Fruit fly (Drosophila melanogaster) whole organism, embryonic: Measurements from ENCODE around the gene CG12106.
A peak's percentile ranks its signal among the peaks of the same experiment; 100 is the strongest.

ENCODE experiments used
- Adf1 ChIP-seq: fragments of 200-800 bp; sonication (Bioruptor generic); IDR thresholded peaks from 2 replicates; pipeline ENCODE4 v1.3.6; 2022; ENCODE audit warnings: missing biosample characterization, missing genetic modification characterization
- Asciz ChIP-seq: fragments of 200-800 bp; sonication (Bioruptor generic); optimal IDR thresholded peaks from 2 replicates; lab custom pipeline; 2017; ENCODE audit warnings: missing biosample characterization, mild to moderate bottlenecking, missing genetic modification characterization, missing genetic modification reagents
- C15 ChIP-seq: fragments of 200-800 bp; sonication (Bioruptor generic); IDR thresholded peaks from 3 replicates; pipeline ENCODE4 v1.3.6; 2022; ENCODE audit warnings: missing biosample characterization, missing genetic modification characterization
- CG11398 ChIP-seq: fragments of 200-800 bp; sonication (Bioruptor generic); optimal IDR thresholded peaks from 2 replicates; lab custom pipeline; 2016; ENCODE audit warnings: missing biosample characterization, missing genetic modification characterization
- CG11695 ChIP-seq: fragments of 200-800 bp; sonication (Bioruptor generic); IDR thresholded peaks from 3 replicates; pipeline ENCODE4 v1.3.6; 2022; ENCODE audit warnings: missing biosample characterization, missing genetic modification characterization
- CG12236 ChIP-seq: fragments of 200-800 bp; sonication (Bioruptor generic); optimal IDR thresholded peaks from 2 replicates; lab custom pipeline; 2016; ENCODE audit warnings: missing biosample characterization, missing genetic modification characterization
- CG12659 ChIP-seq: fragments of 200-800 bp; sonication (Bioruptor generic); optimal IDR thresholded peaks from 3 replicates; lab custom pipeline; 2017; ENCODE audit warnings: mild to moderate bottlenecking, missing biosample characterization, missing genetic modification reagents, missing genetic modification characterization
- CG13424 ChIP-seq: fragments of 200-800 bp; sonication (Bioruptor generic); optimal IDR thresholded peaks from 2 replicates; lab custom pipeline; 2019; ENCODE audit warnings: missing biosample characterization, mild to moderate bottlenecking, missing genetic modification characterization, moderate library complexity
- CG15073 ChIP-seq: fragments of 200-800 bp; sonication (Bioruptor generic); optimal IDR thresholded peaks from 2 replicates; lab custom pipeline; 2016; ENCODE audit warnings: missing biosample characterization, missing genetic modification characterization
- CG15601 ChIP-seq: fragments of 200-800 bp; sonication (Bioruptor generic); optimal IDR thresholded peaks from 3 replicates; lab custom pipeline; 2019; ENCODE audit warnings: missing biosample characterization, mild to moderate bottlenecking, missing genetic modification characterization, moderate library complexity
- CG1603 ChIP-seq: fragments of 200-800 bp; sonication (Bioruptor generic); optimal IDR thresholded peaks from 2 replicates; lab custom pipeline; 2019; ENCODE audit warnings: missing biosample characterization, mild to moderate bottlenecking, missing genetic modification characterization, moderate library complexity
- CG17359 ChIP-seq: fragments of 200-800 bp; sonication (Bioruptor generic); optimal IDR thresholded peaks from 3 replicates; lab custom pipeline; 2018; ENCODE audit warnings: missing biosample characterization, mild to moderate bottlenecking, missing genetic modification characterization, moderate library complexity
- CG17612 ChIP-seq: fragments of 200-800 bp; sonication (Bioruptor generic); IDR thresholded peaks from 2 replicates; pipeline ENCODE4 v1.3.6; 2022; ENCODE audit warnings: missing biosample characterization, missing genetic modification characterization
- CG2199 ChIP-seq: fragments of 200-800 bp; sonication (Bioruptor generic); IDR thresholded peaks from 3 replicates; pipeline ENCODE4 v1.3.6; 2022; ENCODE audit warnings: missing biosample characterization, missing genetic modification characterization
- CG2875 ChIP-seq: fragments of 200-800 bp; sonication (Bioruptor generic); optimal IDR thresholded peaks from 2 replicates; lab custom pipeline; 2017; ENCODE audit warnings: missing biosample characterization, mild to moderate bottlenecking, missing genetic modification characterization, missing genetic modification reagents
- CG31388 ChIP-seq: fragments of 200-800 bp; sonication (Bioruptor generic); optimal IDR thresholded peaks from 2 replicates; lab custom pipeline; 2016; ENCODE audit warnings: missing biosample characterization, missing genetic modification characterization
- CG34224 ChIP-seq: fragments of 200-800 bp; sonication (Bioruptor generic); IDR thresholded peaks from 3 replicates; pipeline ENCODE4 v1.3.6; 2022; ENCODE audit warnings: missing biosample characterization, missing genetic modification characterization; ENCODE audit not compliant: partially characterized antibody
- CG4328 ChIP-seq: fragments of 200-800 bp; sonication (Bioruptor generic); optimal IDR thresholded peaks from 3 replicates; lab custom pipeline; 2017; ENCODE audit warnings: missing biosample characterization, missing genetic modification reagents, missing genetic modification characterization
- CG4854 ChIP-seq: fragments of 200-800 bp; sonication (Bioruptor generic); optimal IDR thresholded peaks from 2 replicates; lab custom pipeline; 2016; ENCODE audit warnings: missing biosample characterization, missing genetic modification characterization, inconsistent platforms
- CG5180 ChIP-seq: fragments of 200-800 bp; sonication (Bioruptor generic); optimal IDR thresholded peaks from 3 replicates; lab custom pipeline; 2017; ENCODE audit warnings: missing biosample characterization, missing genetic modification characterization, mild to moderate bottlenecking, moderate library complexity, missing genetic modification reagents
- D ChIP-seq, 2 experiments: fragments of 200-800 bp in 1 of 2; fragments of >200 bp in 1 of 2; sonication (Bioruptor generic) in 1 of 2; optimal IDR thresholded peaks; 2 replicates in 1 of 2; 3 replicates in 1 of 2; lab custom pipeline; 2017; ENCODE audit warnings: mild to moderate bottlenecking in 1 of 2, missing biosample characterization in 1 of 2, missing genetic modification characterization in 1 of 2, missing genetic modification reagents in 1 of 2
- Dbx ChIP-seq: fragments of 200-800 bp; sonication (Bioruptor generic); IDR thresholded peaks from 3 replicates; pipeline ENCODE4 v1.3.6; 2022; ENCODE audit warnings: missing biosample characterization, missing genetic modification characterization
- Doc2 ChIP-seq: fragments of 200-800 bp; sonication (Bioruptor generic); IDR thresholded peaks from 2 replicates; pipeline ENCODE4 v1.3.6; 2022; ENCODE audit warnings: missing biosample characterization, missing genetic modification characterization
- GATAe ChIP-seq: fragments of 200-800 bp; sonication (Bioruptor generic); conservative IDR thresholded peaks from 2 replicates; pipeline ENCODE4 v1.3.6; 2022; ENCODE audit warnings: missing biosample characterization, missing genetic modification characterization
- Oli ChIP-seq: fragments of 200-800 bp; sonication (Bioruptor generic); optimal IDR thresholded peaks from 2 replicates; lab custom pipeline; 2018; ENCODE audit warnings: missing biosample characterization, mild to moderate bottlenecking, missing genetic modification characterization, moderate library complexity
- Rx ChIP-seq: fragments of 200-800 bp; sonication (Bioruptor generic); IDR thresholded peaks from 2 replicates; pipeline ENCODE4 v1.3.6; 2022; ENCODE audit warnings: missing biosample characterization, missing genetic modification characterization
- TFAM ChIP-seq: fragments of 200-800 bp; sonication (Bioruptor generic); optimal IDR thresholded peaks from 2 replicates; lab custom pipeline; 2017; ENCODE audit warnings: missing biosample characterization, missing genetic modification characterization, inconsistent platforms
- Vsx1 ChIP-seq: fragments of 200-800 bp; sonication (Bioruptor generic); optimal IDR thresholded peaks from 2 replicates; lab custom pipeline; 2017; ENCODE audit warnings: missing biosample characterization, mild to moderate bottlenecking, missing genetic modification characterization, missing genetic modification reagents
- ac ChIP-seq: fragments of 200-800 bp; sonication (Bioruptor generic); optimal IDR thresholded peaks from 3 replicates; lab custom pipeline; 2017; ENCODE audit warnings: missing biosample characterization, mild to moderate bottlenecking, missing genetic modification characterization
- ato ChIP-seq: fragments of 200-800 bp; sonication (Bioruptor generic); IDR thresholded peaks from 2 replicates; pipeline ENCODE4 v1.3.6; 2022; ENCODE audit warnings: missing biosample characterization, missing genetic modification characterization; ENCODE audit not compliant: partially characterized antibody
- chif ChIP-seq, 2 experiments: fragments of 200-800 bp; sonication (Bioruptor generic); optimal IDR thresholded peaks; 3 replicates each; lab custom pipeline; 2016; ENCODE audit warnings: missing biosample characterization in 2 of 2, missing genetic modification characterization in 2 of 2
- chinmo ChIP-seq: fragments of 200-800 bp; sonication (Bioruptor generic); IDR thresholded peaks from 4 replicates; pipeline ENCODE4 v1.3.6; 2022; ENCODE audit warnings: missing biosample characterization, missing genetic modification characterization; ENCODE audit not compliant: partially characterized antibody
- dimm ChIP-seq: fragments of 200-800 bp; sonication (Bioruptor generic); IDR thresholded peaks from 2 replicates; pipeline ENCODE4 v1.3.6; 2022; ENCODE audit warnings: missing biosample characterization, missing genetic modification characterization
- ems ChIP-seq: fragments of 200-800 bp; sonication (Bioruptor generic); optimal IDR thresholded peaks from 3 replicates; lab custom pipeline; 2016; ENCODE audit warnings: missing biosample characterization, missing genetic modification characterization
- esg ChIP-seq: fragments of 200-800 bp; sonication (Bioruptor generic); conservative IDR thresholded peaks from 2 replicates; pipeline ENCODE4 v1.3.6; 2022; ENCODE audit warnings: missing biosample characterization, missing genetic modification characterization
- fru ChIP-seq: fragments of >200 bp; optimal IDR thresholded peaks from 2 replicates; lab custom pipeline; 2017
- fu2 ChIP-seq: fragments of 200-800 bp; sonication (Bioruptor generic); optimal IDR thresholded peaks from 2 replicates; lab custom pipeline; 2016; ENCODE audit warnings: missing biosample characterization, missing genetic modification characterization
- gfzf ChIP-seq: fragments of 200-800 bp; sonication (Bioruptor generic); optimal IDR thresholded peaks from 2 replicates; lab custom pipeline; 2016; ENCODE audit warnings: missing biosample characterization, mild to moderate bottlenecking, missing genetic modification characterization, moderate library complexity
- hbn ChIP-seq: fragments of 200-800 bp; sonication (Bioruptor generic); IDR thresholded peaks from 2 replicates; pipeline ENCODE4 v1.3.6; 2022; ENCODE audit warnings: missing biosample characterization, missing genetic modification characterization; ENCODE audit not compliant: partially characterized antibody
- ken ChIP-seq: fragments of 200-800 bp; sonication (Bioruptor generic); IDR thresholded peaks from 3 replicates; pipeline ENCODE4 v1.3.6; 2022; ENCODE audit warnings: missing biosample characterization, missing genetic modification characterization
- kni ChIP-seq: fragments of 200-800 bp; sonication (Bioruptor generic); optimal IDR thresholded peaks from 3 replicates; lab custom pipeline; 2017; ENCODE audit warnings: mild to moderate bottlenecking, missing biosample characterization, missing genetic modification reagents, missing genetic modification characterization
- nom ChIP-seq: fragments of 200-800 bp; sonication (Bioruptor generic); optimal IDR thresholded peaks from 2 replicates; lab custom pipeline; 2017; ENCODE audit warnings: missing biosample characterization, missing genetic modification characterization, mild to moderate bottlenecking, moderate library complexity, missing genetic modification reagents
- pros ChIP-seq: fragments of 200-800 bp; sonication (Bioruptor generic); optimal IDR thresholded peaks from 3 replicates; lab custom pipeline; 2019; ENCODE audit warnings: missing biosample characterization, mild to moderate bottlenecking, missing genetic modification characterization, moderate library complexity
- ro ChIP-seq: fragments of 200-800 bp; sonication (Bioruptor generic); IDR thresholded peaks from 2 replicates; pipeline ENCODE4 v1.3.6; 2022; ENCODE audit warnings: missing biosample characterization, missing genetic modification characterization
- run ChIP-seq: fragments of 200-800 bp; sonication (Bioruptor generic); optimal IDR thresholded peaks from 3 replicates; lab custom pipeline; 2018; ENCODE audit warnings: missing biosample characterization, mild to moderate bottlenecking, missing genetic modification characterization
- sna ChIP-seq: fragments of 200-800 bp; sonication (Bioruptor generic); IDR thresholded peaks from 2 replicates; pipeline ENCODE4 v1.3.6; 2022; ENCODE audit warnings: missing biosample characterization, missing genetic modification characterization; ENCODE audit not compliant: partially characterized antibody
- toy ChIP-seq: fragments of 200-800 bp; sonication (Bioruptor generic); IDR thresholded peaks from 2 replicates; pipeline ENCODE4 v1.3.6; 2022; ENCODE audit warnings: missing biosample characterization, missing genetic modification characterization
- twi ChIP-seq: fragments of 200-800 bp; optimal IDR thresholded peaks from 2 replicates; lab custom pipeline; 2019; ENCODE audit warnings: missing biosample characterization, mild to moderate bottlenecking, missing genetic modification characterization, moderate library complexity

Gene CG12106

DNA sequence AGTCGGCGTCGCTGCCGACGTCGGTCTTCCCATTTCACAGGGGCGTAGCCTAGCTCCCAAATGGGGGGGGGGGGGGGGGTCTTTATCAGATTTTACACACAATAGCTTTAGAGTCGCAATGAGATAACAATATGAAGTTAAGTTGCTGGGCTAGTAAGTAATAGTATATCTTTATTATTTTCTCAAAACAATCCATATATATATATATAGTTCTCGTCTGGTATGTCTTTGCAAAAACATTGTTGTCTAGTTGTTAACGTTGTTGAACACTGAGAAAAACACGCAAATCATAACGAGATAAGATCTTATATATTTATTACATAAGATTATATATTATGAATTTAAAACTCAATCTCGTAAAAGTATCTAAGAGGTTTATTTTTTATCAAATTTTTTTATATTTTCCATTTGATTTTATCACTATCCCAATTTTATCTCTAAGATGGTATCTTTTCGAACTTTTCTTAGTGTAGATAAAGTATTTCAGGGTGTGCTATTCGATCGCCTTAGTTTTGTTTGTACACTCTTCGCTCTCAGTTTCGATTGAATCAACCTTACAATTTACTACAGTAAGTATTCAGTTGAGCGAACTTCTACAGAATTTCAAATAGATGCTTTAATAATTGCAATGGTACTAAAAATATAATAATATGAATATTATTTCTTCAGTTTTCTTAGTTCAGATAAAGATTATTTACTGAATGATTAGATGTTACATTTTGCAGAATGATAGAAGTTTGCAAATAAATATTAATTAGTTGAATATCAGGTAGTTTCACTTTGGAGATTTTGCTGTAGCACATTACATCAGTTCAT, 8.4 kb downstream of the CG12106 start (continued):
- peak; percentile 63 for TF ChIP-seq Rx (GFP tag; lab: Robert Waterston, UW)
- TF ChIP-seq CG17612: 0 out of 2 replicates have a peak, but pooled peaks have one; percentile 49
- no peak for TF ChIP-seq twi (tag; lab: Kevin White, UChicago)
- peak; percentile 61 for TF ChIP-seq Oli (tag; lab: Kevin White, UChicago)
- peak; percentile 94 for TF ChIP-seq Dbx
- TF ChIP-seq CG1603 (tag; lab: Kevin White, UChicago): peak; percentile 17
- TF ChIP-seq fru (lab: Kevin White, UChicago): no peak
- no peak for TF ChIP-seq sna (GFP tag; lab: Robert Waterston, UW)
- TF ChIP-seq fu2 (GFP tag; lab: Kevin White, UChicago): peak; percentile 16
- peak; percentile 66 for TF ChIP-seq CG13424 (tag; lab: Kevin White, UChicago)
- TF ChIP-seq CG4854 (GFP tag; lab: Kevin White, UChicago): no peak
- TF ChIP-seq hbn (GFP tag; lab: Robert Waterston, UW): no peak
- TF ChIP-seq CG5180 (GFP tag; lab: Kevin White, UChicago): peak; percentile 18
- peak; percentile 82 for TF ChIP-seq ken (GFP tag; lab: Robert Waterston, UW)
- TF ChIP-seq ro (GFP tag; lab: Robert Waterston, UW): no peak
- no peak for TF ChIP-seq ac
- peak; percentile 70 for TF ChIP-seq C15
- TF ChIP-seq CG15601: peak; percentile 96
- TF ChIP-seq chif (GFP tag; optimal IDR thresholded peaks at IDR 0.05; lab: Kevin White, UChicago): peak in 1 of 2 experiments; percentile 8
- TF ChIP-seq Vsx1: no peak
- TF ChIP-seq CG34224 (GFP tag; lab: Robert Waterston, UW): no peak
- TF ChIP-seq CG11398 (GFP tag; lab: Kevin White, UChicago): no peak
- TF ChIP-seq kni (GFP tag; lab: Kevin White, UChicago): no peak
- TF ChIP-seq chinmo (GFP tag; lab: Robert Waterston, UW): no peak
- TF ChIP-seq nom: no peak
- peak; percentile 87 for TF ChIP-seq CG12659 (GFP tag; lab: Kevin White, UChicago)
- no peak for TF ChIP-seq CG2199 (GFP tag; lab: Robert Waterston, UW)
- TF ChIP-seq run (tag; lab: Kevin White, UChicago): no peak
- TF ChIP-seq dimm: peak; percentile 56; the same call in 1 of the 2 replicates
- peak; percentile 58 for TF ChIP-seq CG11695
- TF ChIP-seq Adf1: peak; percentile 96
- TF ChIP-seq CG12236 (GFP tag; lab: Kevin White, UChicago): no peak
- TF ChIP-seq ato (GFP tag; lab: Robert Waterston, UW): no peak
- TF ChIP-seq CG2875 (GFP tag; lab: Kevin White, UChicago): no peak
- peak; percentile 43 for TF ChIP-seq CG4328 (GFP tag; lab: Kevin White, UChicago)
- TF ChIP-seq gfzf: no peak
- no peak for TF ChIP-seq pros (GFP tag; lab: Kevin White, UChicago)
- TF ChIP-seq Asciz (GFP tag; lab: Kevin White, UChicago): no peak
- TF ChIP-seq D (optimal IDR thresholded peaks at IDR 0.05; lab: Kevin White, UChicago): no peak
- TF ChIP-seq D (GFP tag; optimal IDR thresholded peaks at IDR 0.05; lab: Kevin White, UChicago): no peak
- TF ChIP-seq ems (GFP tag; lab: Kevin White, UChicago): no peak
- no peak for TF ChIP-seq CG31388
- TF ChIP-seq CG17359 (tag; lab: Kevin White, UChicago): peak; percentile 60
- peak; percentile 40; the same call in 1 of the 2 replicates for TF ChIP-seq Doc2 (GFP tag; lab: Robert Waterston, UW)
- peak; percentile 69 for TF ChIP-seq esg (GFP tag; lab: Robert Waterston, UW)
- peak; percentile 66 for TF ChIP-seq toy (GFP tag; lab: Robert Waterston, UW)
- peak; percentile 57; the same call in 1 of the 2 replicates for TF ChIP-seq GATAe (GFP tag; lab: Robert Waterston, UW)
- TF ChIP-seq TFAM (GFP tag; lab: Kevin White, UChicago): no peak
- TF ChIP-seq CG15073 (GFP tag; lab: Kevin White, UChicago): no peak
